Worm (Caenorhabditis elegans): ENCODE data around the gene mfsd-6.

- TF ChIP-seq egl-13 (tag; optimal IDR thresholded peaks at IDR 0.05) (no peak), elt-2 (tag; optimal IDR thresholded peaks at IDR 0.05) (no peak), pqm-1 (tag; optimal IDR thresholded peaks at IDR 0.05) (no peak), mdl-1 (tag; optimal IDR thresholded peaks at IDR 0.05) (no peak), F16B12.6 (tag; optimal IDR thresholded peaks at IDR 0.05) (no peak), aly-2 (tag; optimal IDR thresholded peaks at IDR 0.05) (no peak), unc-62 (GFP tag; optimal IDR thresholded peaks at IDR 0.05) (no peak), unc-130 (tag; optimal IDR thresholded peaks at IDR 0.05) (no peak), nhr-237 (tag; optimal IDR thresholded peaks at IDR 0.05) (no peak), ets-5 (GFP tag; IDR thresholded peaks at IDR 0.05) (no peak), ceh-82 (tag; optimal IDR thresholded peaks at IDR 0.05) (no peak), nhr-71 (tag; optimal IDR thresholded peaks at IDR 0.05) (no peak)
Observed at ce11 chrIII:7555360-7555759, 23.9 kb downstream of the mfsd-6 start, which contains the start of gene ceh-13.
